Fruit fly (Drosophila melanogaster) S2 (cell line): ENCODE measurements around the gene Him.

Source experiments
- CG8478 ChIP-seq: fragments of >200 bp; optimal IDR thresholded peaks from 2 replicates; lab custom pipeline; 2018
- CTCF ChIP-seq, 2 experiments: fragments of >200 bp; optimal IDR thresholded peaks; 2 replicates each; lab custom pipeline; 2018

DNA sequence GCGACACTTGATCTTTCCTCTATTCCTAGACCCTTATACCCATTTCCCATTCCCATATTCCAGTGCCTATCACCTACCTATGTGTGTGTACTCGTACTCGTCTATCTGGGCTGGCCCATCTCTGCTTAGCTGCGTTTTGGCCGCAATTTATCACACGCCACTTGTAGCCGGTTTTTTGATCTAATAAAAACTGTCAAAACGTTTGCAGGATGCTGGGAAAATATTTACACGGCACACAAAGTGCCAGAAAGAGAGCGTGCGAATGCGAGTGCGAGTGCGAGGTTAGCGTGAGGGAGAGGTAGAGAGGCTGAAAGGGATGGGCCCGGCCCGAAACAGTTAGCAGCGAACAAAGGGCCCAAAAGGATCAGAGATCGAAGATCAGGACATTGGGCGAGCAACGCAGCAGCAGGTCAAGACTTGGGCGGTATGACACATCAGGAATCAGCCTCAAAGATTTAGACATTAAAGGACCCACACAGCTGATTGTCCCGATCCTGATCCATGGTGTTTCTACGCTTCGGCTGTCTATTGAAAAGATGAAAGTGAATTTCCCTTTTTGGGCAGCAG, 50.8 kb downstream of the Him start:
- no peak for TF ChIP-seq CG8478 (lab: Kevin White, UChicago)
- TF ChIP-seq CTCF (optimal IDR thresholded peaks at IDR 0.05; lab: Kevin White, UChicago) = no peak
